Fruit fly (Drosophila melanogaster) whole organism, wandering third instar larva: Measurements from ENCODE around the gene Bro.

Experiments
- CG32264 ChIP-seq: fragments of 200-800 bp; sonication (Bioruptor generic); optimal IDR thresholded peaks from 2 replicates; lab custom pipeline; 2016; ENCODE audit warnings: missing biosample characterization, missing genetic modification characterization
- br ChIP-seq: fragments of 200-800 bp; sonication (Bioruptor generic); optimal IDR thresholded peaks from 2 replicates; lab custom pipeline; 2016; ENCODE audit warnings: missing biosample characterization, missing genetic modification characterization
- brk ChIP-seq: fragments of 200-800 bp; sonication (Bioruptor generic); optimal IDR thresholded peaks from 2 replicates; lab custom pipeline; 2016; ENCODE audit warnings: missing biosample characterization, mild to moderate bottlenecking, missing genetic modification characterization
- dsf ChIP-seq: sonication (Bioruptor generic); optimal IDR thresholded peaks from 2 replicates; lab custom pipeline; 2016; ENCODE audit warnings: missing biosample characterization, missing genetic modification characterization, borderline replicate concordance
- psq ChIP-seq: fragments of 200-800 bp; sonication (Bioruptor generic); optimal IDR thresholded peaks from 3 replicates; lab custom pipeline; 2017; ENCODE audit warnings: missing biosample characterization, mild to moderate bottlenecking, missing genetic modification characterization, moderate library complexity

- TF ChIP-seq dsf (no peak), psq (no peak), CG32264 (GFP tag; lab: Kevin White, UChicago) (no peak), brk (GFP tag; lab: Kevin White, UChicago) (no peak), br (no peak)
Observed at dm6 chr3L:1653752-1654151, 6.1 kb downstream of the Bro start.
